Fruit fly (Drosophila melanogaster): ENCODE measurements around the gene CG13312.

CG13312 gene

DNA sequence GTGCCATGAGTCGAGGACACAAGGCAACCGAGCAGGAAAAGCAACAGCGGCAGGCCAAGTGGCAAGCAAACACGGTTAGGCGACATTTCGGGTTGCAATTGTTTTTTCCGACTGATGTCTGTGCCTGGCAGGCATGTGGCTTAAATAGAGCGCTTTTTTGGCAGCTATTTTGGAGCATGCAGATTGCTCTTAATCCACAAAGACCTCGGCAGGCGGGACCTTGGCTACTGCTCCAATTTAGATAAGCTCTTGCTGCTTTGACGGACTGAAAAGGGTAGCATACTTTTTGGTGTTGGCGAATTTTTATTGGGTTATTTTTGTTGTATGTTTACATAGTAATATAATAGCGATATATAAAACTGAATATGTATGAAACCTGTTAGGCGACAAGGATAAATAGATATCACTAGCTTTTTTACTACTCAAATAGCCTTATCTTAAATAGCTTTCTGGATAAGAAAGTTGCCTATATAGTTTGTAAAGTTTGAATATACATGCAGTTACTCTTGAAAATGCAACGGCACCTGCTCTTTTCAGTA lies at the start of gene CG13312, which contains the start of gene CG32024:
TSS of gene CG13312 (minus strand) at position 101 of the 539 bp plus-strand sequence.
TSS of gene CG32024 (plus strand) at position 489 of the 539 bp plus-strand sequence.
- no peak for TF ChIP-seq Myc (optimal IDR thresholded peaks at IDR 0.05)
- TF ChIP-seq ttk (optimal IDR thresholded peaks at IDR 0.05), result no peak
- TF ChIP-seq psq (optimal IDR thresholded peaks at IDR 0.05), result no peak
- no peak for TF ChIP-seq h (optimal IDR thresholded peaks at IDR 0.05)
- TF ChIP-seq insv (optimal IDR thresholded peaks at IDR 0.05), result no peak
- TF ChIP-seq Sin3A (optimal IDR thresholded peaks at IDR 0.05), result no peak

dm6 chr3L:8855262-8855661 lies 48.2 kb upstream of the CG13312 start:
- TF ChIP-seq Sin3A (optimal IDR thresholded peaks at IDR 0.05) (no peak), insv (optimal IDR thresholded peaks at IDR 0.05) (no peak), ttk (optimal IDR thresholded peaks at IDR 0.05) (no peak), psq (optimal IDR thresholded peaks at IDR 0.05) (no peak), Myc (optimal IDR thresholded peaks at IDR 0.05) (no peak), h (optimal IDR thresholded peaks at IDR 0.05) (no peak)

- TF ChIP-seq Sin3A (optimal IDR thresholded peaks at IDR 0.05), result no peak
Measured at dm6 chr3L:8853382-8853781, 46.4 kb upstream of the CG13312 start.

dm6 chr3L:8852907-8853306 lies 45.9 kb upstream of the CG13312 start:
- TF ChIP-seq ttk (optimal IDR thresholded peaks at IDR 0.05), result no peak
- TF ChIP-seq h (optimal IDR thresholded peaks at IDR 0.05), result no peak
- no peak for TF ChIP-seq Myc (optimal IDR thresholded peaks at IDR 0.05)
- TF ChIP-seq psq (optimal IDR thresholded peaks at IDR 0.05), result no peak
- no peak for TF ChIP-seq Sin3A (optimal IDR thresholded peaks at IDR 0.05)
- no peak for TF ChIP-seq insv (optimal IDR thresholded peaks at IDR 0.05)

DNA sequence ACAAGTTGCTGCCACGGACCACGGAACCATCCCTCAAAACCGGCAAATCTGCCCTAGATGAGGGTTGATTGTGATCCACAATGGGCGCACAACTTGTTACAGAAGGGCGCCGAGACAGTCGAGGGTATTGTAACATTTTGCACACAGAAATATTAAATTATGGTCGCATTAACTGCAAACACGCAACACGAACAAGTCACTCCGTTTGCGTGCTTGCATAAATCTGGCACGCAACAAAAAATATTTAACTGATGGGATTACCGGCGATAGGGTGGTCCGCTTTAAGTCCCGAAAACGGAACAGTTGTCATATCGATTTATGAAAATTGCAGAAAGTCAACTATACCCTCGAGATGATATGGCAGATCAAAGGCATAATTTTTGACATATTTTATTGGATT lies 44.9 kb upstream of the CG13312 start:
- no peak for TF ChIP-seq ttk (optimal IDR thresholded peaks at IDR 0.05)
- no peak for TF ChIP-seq h (optimal IDR thresholded peaks at IDR 0.05)
- TF ChIP-seq insv (optimal IDR thresholded peaks at IDR 0.05), result no peak
- no peak for TF ChIP-seq Sin3A (optimal IDR thresholded peaks at IDR 0.05)
- TF ChIP-seq Myc (optimal IDR thresholded peaks at IDR 0.05), result no peak
- no peak for TF ChIP-seq psq (optimal IDR thresholded peaks at IDR 0.05)

DNA sequence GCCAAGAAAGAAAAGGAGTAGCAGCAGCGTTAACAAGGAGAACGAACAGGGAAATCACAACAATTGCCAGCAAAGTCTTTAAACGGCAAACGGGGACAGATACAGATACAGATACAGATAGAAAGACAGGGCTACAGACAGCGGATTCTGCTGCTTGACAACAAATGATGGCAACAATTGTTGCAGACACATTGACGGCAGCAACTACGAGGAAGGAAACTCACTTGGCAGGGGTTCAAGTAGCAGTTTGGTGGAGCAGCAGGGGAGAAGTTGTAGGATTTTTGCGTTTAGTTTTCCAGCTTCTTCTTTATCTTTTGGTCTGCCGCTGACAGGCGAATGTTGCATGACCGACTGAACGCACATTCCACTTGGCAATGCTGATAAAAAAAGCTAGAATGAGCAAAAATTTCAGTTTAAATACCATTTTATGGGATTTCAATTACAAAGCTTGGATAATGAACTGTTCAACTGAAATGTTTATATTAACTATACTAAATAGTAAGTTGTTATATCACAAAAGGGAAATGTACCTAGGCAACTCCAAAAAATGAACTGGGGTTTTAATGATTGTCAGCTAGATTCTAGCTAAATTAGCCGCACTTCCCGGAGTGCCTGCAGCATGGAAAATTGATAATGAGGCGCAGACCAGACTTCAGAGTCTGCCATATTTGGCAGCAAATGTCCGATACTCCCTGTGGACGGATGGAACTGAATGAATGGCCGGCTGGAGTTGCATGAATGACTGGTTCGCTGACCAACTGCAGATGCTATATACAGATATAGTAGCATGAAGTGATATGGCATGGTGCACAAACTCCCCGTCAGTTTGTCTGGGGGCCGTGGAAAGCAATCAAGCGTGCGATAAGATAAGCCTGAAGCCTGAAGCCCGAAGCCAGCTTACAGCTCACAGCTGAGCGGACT lies 44.0 kb upstream of the CG13312 start:
- TF ChIP-seq ttk (optimal IDR thresholded peaks at IDR 0.05) (no peak), h (optimal IDR thresholded peaks at IDR 0.05) (no peak), psq (optimal IDR thresholded peaks at IDR 0.05) (no peak), Myc (optimal IDR thresholded peaks at IDR 0.05) (no peak), insv (optimal IDR thresholded peaks at IDR 0.05) (no peak), Sin3A (optimal IDR thresholded peaks at IDR 0.05) (no peak)

dm6 chr3L:8849817-8850216 lies 42.8 kb upstream of the CG13312 start:
- TF ChIP-seq ttk (optimal IDR thresholded peaks at IDR 0.05) (no peak), psq (optimal IDR thresholded peaks at IDR 0.05) (no peak), Myc (optimal IDR thresholded peaks at IDR 0.05) (no peak), h (optimal IDR thresholded peaks at IDR 0.05) (no peak), insv (optimal IDR thresholded peaks at IDR 0.05) (no peak), Sin3A (optimal IDR thresholded peaks at IDR 0.05) (no peak)

- no peak for TF ChIP-seq insv (optimal IDR thresholded peaks at IDR 0.05)
Measured at dm6 chr3L:8842359-8842758, 35.3 kb upstream of the CG13312 start.

DNA sequence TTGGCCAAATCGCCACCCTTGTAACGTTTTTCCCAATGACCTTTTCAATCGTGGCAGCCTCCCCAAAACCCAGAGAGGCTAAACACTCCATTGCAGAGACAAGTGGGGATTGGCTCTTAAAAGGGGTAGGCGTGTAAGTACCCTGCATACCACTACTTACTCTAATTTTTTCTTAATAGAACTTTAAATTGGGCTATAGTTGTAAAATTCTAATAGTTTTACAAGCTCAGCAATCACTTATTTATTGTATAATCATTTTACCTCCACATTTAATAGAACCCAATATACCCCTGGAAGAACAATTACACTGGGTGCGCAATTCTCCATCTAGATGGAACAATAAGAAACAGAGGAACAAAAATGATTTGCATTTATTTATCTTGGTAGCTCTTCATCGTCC lies 34.7 kb upstream of the CG13312 start:
- TF ChIP-seq psq (optimal IDR thresholded peaks at IDR 0.05) (no peak), ttk (optimal IDR thresholded peaks at IDR 0.05) (no peak), h (optimal IDR thresholded peaks at IDR 0.05) (no peak), Sin3A (optimal IDR thresholded peaks at IDR 0.05) (no peak), Myc (optimal IDR thresholded peaks at IDR 0.05) (no peak), insv (optimal IDR thresholded peaks at IDR 0.05) (no peak)

- TF ChIP-seq ttk (optimal IDR thresholded peaks at IDR 0.05) (no peak), insv (optimal IDR thresholded peaks at IDR 0.05) (no peak), h (optimal IDR thresholded peaks at IDR 0.05) (no peak), Myc (optimal IDR thresholded peaks at IDR 0.05) (no peak), Sin3A (optimal IDR thresholded peaks at IDR 0.05) (no peak), psq (optimal IDR thresholded peaks at IDR 0.05) (no peak)
Measured at dm6 chr3L:8839563-8840425, 32.8 kb upstream of the CG13312 start.

dm6 chr3L:8839130-8839529 lies 32.1 kb upstream of the CG13312 start:
- no peak for TF ChIP-seq Myc (optimal IDR thresholded peaks at IDR 0.05)
- no peak for TF ChIP-seq Sin3A (optimal IDR thresholded peaks at IDR 0.05)
- no peak for TF ChIP-seq h (optimal IDR thresholded peaks at IDR 0.05)
- TF ChIP-seq ttk (optimal IDR thresholded peaks at IDR 0.05), result no peak
- no peak for TF ChIP-seq psq (optimal IDR thresholded peaks at IDR 0.05)
- TF ChIP-seq insv (optimal IDR thresholded peaks at IDR 0.05), result no peak

- no peak for TF ChIP-seq Myc (optimal IDR thresholded peaks at IDR 0.05)
- no peak for TF ChIP-seq psq (optimal IDR thresholded peaks at IDR 0.05)
- no peak for TF ChIP-seq Sin3A (optimal IDR thresholded peaks at IDR 0.05)
- TF ChIP-seq h (optimal IDR thresholded peaks at IDR 0.05), result no peak
- no peak for TF ChIP-seq insv (optimal IDR thresholded peaks at IDR 0.05)
- TF ChIP-seq ttk (optimal IDR thresholded peaks at IDR 0.05), result no peak
Measured at dm6 chr3L:8836162-8836561, 29.1 kb upstream of the CG13312 start, which contains the start of gene CG32026. CG32026 (plus strand) TSS chr3L:8836462.
